Worm (Caenorhabditis elegans) whole organism, early embryonic: ENCODE results near the gene F55G1.6.

Experiments
- B0310.2 ChIP-seq: sonication (generic microtip); optimal IDR thresholded peaks from 2 replicates; lab custom pipeline; 2016; ENCODE audit warnings: mild to moderate bottlenecking, missing genetic modification characterization, missing compliant biosample characterization
- F13C5.2 ChIP-seq: sonication (generic microtip); optimal IDR thresholded peaks from 2 replicates; lab custom pipeline; 2017; ENCODE audit warnings: mild to moderate bottlenecking, missing genetic modification characterization, inconsistent platforms, missing compliant biosample characterization
- ama-1 ChIP-seq: fragments of 150-350 bp; optimal IDR thresholded peaks from 2 replicates; lab custom pipeline; 2014
- ceh-36 ChIP-seq: sonication (generic microtip); optimal IDR thresholded peaks from 2 replicates; lab custom pipeline; 2016; ENCODE audit warnings: missing genetic modification characterization, inconsistent platforms, missing compliant biosample characterization
- flt-1 ChIP-seq: fragments of 200-800 bp; sonication (Bioruptor generic); IDR thresholded peaks from 2 replicates; pipeline ENCODE4 v1.3.6; 2022; ENCODE audit warnings: missing genetic modification characterization, missing compliant biosample characterization
- hmg-4 ChIP-seq: fragments of 200-800 bp; sonication (Bioruptor generic); optimal IDR thresholded peaks from 2 replicates; lab custom pipeline; 2018; ENCODE audit warnings: mild to moderate bottlenecking, missing genetic modification characterization, missing compliant biosample characterization
- pes-1 ChIP-seq: fragments of 200-800 bp; sonication (Bioruptor generic); IDR thresholded peaks from 2 replicates; pipeline ENCODE4 v1.3.6; 2022; ENCODE audit warnings: missing genetic modification reagents, missing genetic modification characterization, missing compliant biosample characterization
- sea-1 ChIP-seq: fragments of 200-800 bp; sonication (Bioruptor generic); conservative IDR thresholded peaks from 2 replicates; pipeline ENCODE4 v1.3.6; 2022; ENCODE audit warnings: missing genetic modification characterization, missing compliant biosample characterization
- tbx-11 ChIP-seq: fragments of 200-800 bp; sonication (Bioruptor generic); IDR thresholded peaks from 2 replicates; pipeline ENCODE4 v1.3.6; 2022; ENCODE audit warnings: missing genetic modification characterization, missing compliant biosample characterization

DNA sequence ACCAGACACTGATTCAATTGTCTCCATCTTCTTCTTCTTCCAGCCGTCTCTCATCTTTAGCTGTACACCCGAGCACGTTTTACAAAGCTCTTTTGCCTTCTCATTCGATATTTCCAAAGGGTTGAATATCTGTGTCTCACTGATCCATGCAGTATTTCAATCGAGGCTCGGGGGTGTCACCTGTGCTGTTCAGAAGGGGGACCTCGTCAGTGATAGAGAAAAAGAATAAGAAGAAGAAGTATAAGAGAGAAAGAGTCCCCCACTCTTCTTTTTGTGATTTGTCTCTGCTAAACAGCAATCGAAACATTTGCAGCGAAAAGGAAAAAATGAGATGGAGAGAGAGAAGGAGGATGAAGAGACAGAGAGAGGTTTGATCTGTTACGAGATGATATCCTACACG, 47.3 kb upstream of the F55G1.6 start:
- TF ChIP-seq ama-1 (lab: Kevin White, UChicago): no peak
- TF ChIP-seq flt-1 (GFP tag; lab: Robert Waterston, UW): no peak
- no peak for TF ChIP-seq pes-1 (GFP tag; lab: Robert Waterston, UW)
- no peak for TF ChIP-seq B0310.2 (tag; lab: Kevin White, UChicago)
- no peak for TF ChIP-seq tbx-11
- no peak for TF ChIP-seq sea-1
- no peak for TF ChIP-seq hmg-4 (GFP tag; lab: Kevin White, UChicago)
- no peak for TF ChIP-seq F13C5.2 (tag; lab: Kevin White, UChicago)
- TF ChIP-seq ceh-36 (tag; lab: Kevin White, UChicago): no peak
